Fruit fly (Drosophila melanogaster) whole organism, embryonic: Measurements from ENCODE around the gene Obp19c.
A peak's percentile ranks its signal among the peaks of the same experiment; 100 is the strongest.

ENCODE experiments used
- Abd-B ChIP-seq: fragments of 200-800 bp; sonication (Bioruptor generic); optimal IDR thresholded peaks from 2 replicates; lab custom pipeline; 2018; ENCODE audit warnings: missing biosample characterization, mild to moderate bottlenecking, missing genetic modification characterization, moderate library complexity
- BEAF-32 ChIP-seq: fragments of 200-800 bp; sonication (Bioruptor generic); optimal IDR thresholded peaks from 3 replicates; lab custom pipeline; 2017; ENCODE audit warnings: missing biosample characterization, missing genetic modification characterization, mild to moderate bottlenecking, moderate library complexity, missing genetic modification reagents
- Bgb ChIP-seq: fragments of 200-800 bp; sonication (Bioruptor generic); IDR thresholded peaks from 2 replicates; pipeline ENCODE4 v1.3.6; 2022; ENCODE audit warnings: missing biosample characterization, missing genetic modification characterization; ENCODE audit not compliant: partially characterized antibody
- CG10267 ChIP-seq: fragments of 200-800 bp; sonication (Bioruptor generic); optimal IDR thresholded peaks from 2 replicates; lab custom pipeline; 2018; ENCODE audit warnings: missing biosample characterization, mild to moderate bottlenecking, missing genetic modification characterization, moderate library complexity
- CG10321 ChIP-seq: fragments of 200-800 bp; sonication (Bioruptor generic); IDR thresholded peaks from 2 replicates; pipeline ENCODE4 v1.3.6; 2022; ENCODE audit warnings: missing biosample characterization, missing genetic modification characterization
- CG12155 ChIP-seq: fragments of 200-800 bp; sonication (Bioruptor generic); optimal IDR thresholded peaks from 3 replicates; lab custom pipeline; 2016; ENCODE audit warnings: missing biosample characterization, missing genetic modification characterization
- CG12659 ChIP-seq: fragments of 200-800 bp; sonication (Bioruptor generic); optimal IDR thresholded peaks from 3 replicates; lab custom pipeline; 2017; ENCODE audit warnings: mild to moderate bottlenecking, missing biosample characterization, missing genetic modification reagents, missing genetic modification characterization
- CG13424 ChIP-seq: fragments of 200-800 bp; sonication (Bioruptor generic); optimal IDR thresholded peaks from 2 replicates; lab custom pipeline; 2019; ENCODE audit warnings: missing biosample characterization, mild to moderate bottlenecking, missing genetic modification characterization, moderate library complexity
- CG13624 ChIP-seq: fragments of 200-800 bp; sonication (Bioruptor generic); optimal IDR thresholded peaks from 2 replicates; lab custom pipeline; 2016; ENCODE audit warnings: missing biosample characterization, missing genetic modification characterization
- CG14710 ChIP-seq: fragments of 200-800 bp; sonication (Bioruptor generic); optimal IDR thresholded peaks from 3 replicates; lab custom pipeline; 2019; ENCODE audit warnings: missing biosample characterization, mild to moderate bottlenecking, missing genetic modification characterization, moderate library complexity
- CG14860 ChIP-seq: fragments of 200-800 bp; sonication (Bioruptor generic); IDR thresholded peaks from 3 replicates; pipeline ENCODE4 v1.3.6; 2022; ENCODE audit warnings: missing biosample characterization, missing genetic modification characterization; ENCODE audit not compliant: partially characterized antibody
- CG15514 ChIP-seq: fragments of 200-800 bp; sonication (Bioruptor generic); optimal IDR thresholded peaks from 3 replicates; lab custom pipeline; 2017; ENCODE audit warnings: missing biosample characterization, missing genetic modification characterization, mild to moderate bottlenecking, moderate library complexity, missing genetic modification reagents
- CG16813 ChIP-seq: fragments of 200-800 bp; sonication (Bioruptor generic); IDR thresholded peaks from 3 replicates; pipeline ENCODE4 v1.3.6; 2022; ENCODE audit warnings: missing biosample characterization, missing genetic modification characterization; ENCODE audit not compliant: partially characterized antibody
- CG17186 ChIP-seq: fragments of 200-800 bp; sonication (Bioruptor generic); optimal IDR thresholded peaks from 3 replicates; lab custom pipeline; 2017; ENCODE audit warnings: missing biosample characterization, missing genetic modification reagents, missing genetic modification characterization
- CG17361 ChIP-seq: fragments of 200-800 bp; sonication (Bioruptor generic); IDR thresholded peaks from 3 replicates; pipeline ENCODE4 v1.3.6; 2022; ENCODE audit warnings: missing biosample characterization, missing genetic modification characterization
- CG17829 ChIP-seq: fragments of 200-800 bp; optimal IDR thresholded peaks from 2 replicates; lab custom pipeline; 2019; ENCODE audit warnings: missing biosample characterization, mild to moderate bottlenecking, missing genetic modification characterization, moderate library complexity
- CG30020 ChIP-seq: fragments of 200-800 bp; optimal IDR thresholded peaks from 2 replicates; lab custom pipeline; 2019; ENCODE audit warnings: missing biosample characterization, mild to moderate bottlenecking, missing genetic modification characterization, moderate library complexity
- CG30403 ChIP-seq: fragments of 200-800 bp; sonication (Bioruptor generic); optimal IDR thresholded peaks from 3 replicates; lab custom pipeline; 2016; ENCODE audit warnings: missing biosample characterization, missing genetic modification characterization
- CG4424 ChIP-seq: fragments of 200-800 bp; sonication (Bioruptor generic); optimal IDR thresholded peaks from 3 replicates; lab custom pipeline; 2016; ENCODE audit warnings: missing biosample characterization, missing genetic modification characterization
- CG4617 ChIP-seq: fragments of 200-800 bp; sonication (Bioruptor generic); optimal IDR thresholded peaks from 3 replicates; lab custom pipeline; 2016; ENCODE audit warnings: missing biosample characterization, missing genetic modification characterization, borderline replicate concordance
- CG6791 ChIP-seq: fragments of 200-800 bp; sonication (Bioruptor generic); IDR thresholded peaks from 3 replicates; pipeline ENCODE4 v1.3.6; 2022; ENCODE audit warnings: missing biosample characterization, missing genetic modification characterization; ENCODE audit not compliant: partially characterized antibody
- CG7357 ChIP-seq: fragments of 200-800 bp; sonication (Bioruptor generic); IDR thresholded peaks from 3 replicates; pipeline ENCODE4 v1.3.6; 2022; ENCODE audit warnings: missing biosample characterization, missing genetic modification characterization
- CG7963 ChIP-seq: fragments of 200-800 bp; sonication (Bioruptor generic); IDR thresholded peaks from 3 replicates; pipeline ENCODE4 v1.3.6; 2022; ENCODE audit warnings: missing biosample characterization, missing genetic modification characterization; ENCODE audit not compliant: partially characterized antibody
- CG8478 ChIP-seq: fragments of >200 bp; optimal IDR thresholded peaks from 2 replicates; lab custom pipeline; 2018
- Camta ChIP-seq: fragments of 200-800 bp; sonication (Bioruptor generic); optimal IDR thresholded peaks from 2 replicates; lab custom pipeline; 2016; ENCODE audit warnings: missing biosample characterization, missing genetic modification characterization
- CoRest ChIP-seq: fragments of 200-800 bp; sonication (Bioruptor generic); optimal IDR thresholded peaks from 3 replicates; lab custom pipeline; 2018; ENCODE audit warnings: missing biosample characterization, mild to moderate bottlenecking, missing genetic modification characterization, moderate library complexity
- Dp ChIP-seq: fragments of 200-800 bp; sonication (Bioruptor generic); optimal IDR thresholded peaks from 2 replicates; lab custom pipeline; 2018; ENCODE audit warnings: missing biosample characterization, mild to moderate bottlenecking, missing genetic modification characterization, moderate library complexity
- Ets97D ChIP-seq: fragments of 200-800 bp; sonication (Bioruptor generic); optimal IDR thresholded peaks from 3 replicates; lab custom pipeline; 2016; ENCODE audit warnings: missing biosample characterization, missing genetic modification characterization
- MBD-R2 ChIP-seq: fragments of 200-800 bp; sonication (Bioruptor generic); IDR thresholded peaks from 2 replicates; pipeline ENCODE4 v1.3.6; 2022; ENCODE audit warnings: missing biosample characterization, missing genetic modification characterization
- Mad ChIP-seq: fragments of 200-800 bp; sonication (Bioruptor generic); optimal IDR thresholded peaks from 2 replicates; lab custom pipeline; 2016; ENCODE audit warnings: missing biosample characterization, missing genetic modification characterization
- Neu2 ChIP-seq: fragments of 200-800 bp; sonication (Bioruptor generic); optimal IDR thresholded peaks from 3 replicates; lab custom pipeline; 2016; ENCODE audit warnings: missing biosample characterization, missing genetic modification characterization, borderline replicate concordance
- Oli ChIP-seq: fragments of 200-800 bp; sonication (Bioruptor generic); optimal IDR thresholded peaks from 2 replicates; lab custom pipeline; 2018; ENCODE audit warnings: missing biosample characterization, mild to moderate bottlenecking, missing genetic modification characterization, moderate library complexity
- Ptx1 ChIP-seq: fragments of 200-800 bp; sonication (Bioruptor generic); IDR thresholded peaks from 2 replicates; pipeline ENCODE4 v1.3.6; 2022; ENCODE audit warnings: missing biosample characterization, missing genetic modification characterization
- Six4 ChIP-seq: fragments of 200-800 bp; sonication (Bioruptor generic); optimal IDR thresholded peaks from 2 replicates; lab custom pipeline; 2016; ENCODE audit warnings: missing biosample characterization, missing genetic modification characterization
- Sry-δ ChIP-seq: fragments of 200-800 bp; sonication (Bioruptor generic); optimal IDR thresholded peaks from 2 replicates; lab custom pipeline; 2016; ENCODE audit warnings: missing biosample characterization, missing genetic modification characterization
- Xbp1 ChIP-seq: fragments of 200-800 bp; sonication (Bioruptor generic); optimal IDR thresholded peaks from 3 replicates; lab custom pipeline; 2016; ENCODE audit warnings: missing biosample characterization, mild to moderate bottlenecking, missing genetic modification characterization
- ac ChIP-seq: fragments of 200-800 bp; sonication (Bioruptor generic); optimal IDR thresholded peaks from 3 replicates; lab custom pipeline; 2017; ENCODE audit warnings: missing biosample characterization, mild to moderate bottlenecking, missing genetic modification characterization
- hb ChIP-seq: fragments of 200-800 bp; sonication (Bioruptor generic); IDR thresholded peaks from 3 replicates; pipeline ENCODE4 v1.3.6; 2022; ENCODE audit warnings: missing biosample characterization, missing genetic modification characterization; ENCODE audit not compliant: partially characterized antibody
- kay ChIP-seq: fragments of 200-800 bp; sonication (Bioruptor generic); optimal IDR thresholded peaks from 2 replicates; lab custom pipeline; 2016; ENCODE audit warnings: missing biosample characterization, missing genetic modification characterization
- ken ChIP-seq: fragments of 200-800 bp; sonication (Bioruptor generic); IDR thresholded peaks from 3 replicates; pipeline ENCODE4 v1.3.6; 2022; ENCODE audit warnings: missing biosample characterization, missing genetic modification characterization
- lmd ChIP-seq: fragments of 200-800 bp; sonication (Bioruptor generic); IDR thresholded peaks from 2 replicates; pipeline ENCODE4 v1.3.6; 2022; ENCODE audit warnings: missing biosample characterization, missing genetic modification characterization
- maf-S ChIP-seq: fragments of 200-800 bp; sonication (Bioruptor generic); optimal IDR thresholded peaks from 2 replicates; lab custom pipeline; 2016; ENCODE audit warnings: missing biosample characterization, missing genetic modification characterization
- nau ChIP-seq: fragments of 200-800 bp; sonication (Bioruptor generic); optimal IDR thresholded peaks from 3 replicates; lab custom pipeline; 2017; ENCODE audit warnings: missing biosample characterization, mild to moderate bottlenecking, missing genetic modification characterization, missing genetic modification reagents
- pho ChIP-seq: fragments of 200-800 bp; sonication (Bioruptor generic); optimal IDR thresholded peaks from 2 replicates; lab custom pipeline; 2016; ENCODE audit warnings: missing biosample characterization, missing genetic modification characterization
- pzg ChIP-seq: fragments of 200-800 bp; sonication (Bioruptor generic); optimal IDR thresholded peaks from 3 replicates; lab custom pipeline; 2018; ENCODE audit warnings: missing biosample characterization, mild to moderate bottlenecking, missing genetic modification characterization, moderate library complexity
- sisA ChIP-seq: fragments of 200-800 bp; sonication (Bioruptor generic); IDR thresholded peaks from 2 replicates; pipeline ENCODE4 v1.3.6; 2022; ENCODE audit warnings: missing biosample characterization, missing genetic modification characterization
- sob ChIP-seq: fragments of 200-800 bp; sonication (Bioruptor generic); IDR thresholded peaks from 2 replicates; pipeline ENCODE4 v1.3.6; 2022; ENCODE audit warnings: missing biosample characterization, missing genetic modification characterization
- trem ChIP-seq: fragments of 200-800 bp; optimal IDR thresholded peaks from 3 replicates; lab custom pipeline; 2019; ENCODE audit warnings: missing biosample characterization, mild to moderate bottlenecking, missing genetic modification characterization, moderate library complexity
- vfl ChIP-seq: fragments of 200-800 bp; sonication (Bioruptor generic); optimal IDR thresholded peaks from 2 replicates; lab custom pipeline; 2016; ENCODE audit warnings: missing biosample characterization, missing genetic modification characterization
- vvl ChIP-seq: fragments of 200-800 bp; sonication (Bioruptor generic); IDR thresholded peaks from 2 replicates; pipeline ENCODE4 v1.3.6; 2022; ENCODE audit warnings: missing biosample characterization, missing genetic modification characterization

Gene Obp19c

dm6 chrX:20423747-20424165, 5.0 kb upstream of the Obp19c start, which contains the start of the genes Pp4-19C and cactin (continued):
- TF ChIP-seq Oli (tag; lab: Kevin White, UChicago) (no peak), pzg (GFP tag; lab: Kevin White, UChicago) (peak; percentile 54), Dp (GFP tag; lab: Kevin White, UChicago) (peak; percentile 24), CG4424 (GFP tag; lab: Kevin White, UChicago) (peak; percentile 14), Mad (peak; percentile 44), vvl (GFP tag; lab: Robert Waterston, UW) (0 out of 2 replicates have a peak, but pooled peaks have one; percentile 23), Abd-B (GFP tag; lab: Kevin White, UChicago) (peak; percentile 48), CG16813 (peak; percentile 91), MBD-R2 (peak; percentile 53; the same call in 1 of the 2 replicates), CG7963 (GFP tag; lab: Robert Waterston, UW) (peak; percentile 81), nau (GFP tag; lab: Kevin White, UChicago) (no peak), sisA (0 out of 2 replicates have a peak, but pooled peaks have one; percentile 25), Bgb (GFP tag; lab: Robert Waterston, UW) (peak; percentile 76), CG13624 (GFP tag; lab: Kevin White, UChicago) (peak; percentile 24), CG14710 (tag; lab: Kevin White, UChicago) (peak; percentile 60), CG10321 (GFP tag; lab: Robert Waterston, UW) (no peak), ac (GFP tag; lab: Kevin White, UChicago) (no peak), CG10267 (tag; lab: Kevin White, UChicago) (peak; percentile 24), CG12155 (GFP tag; lab: Kevin White, UChicago) (peak; percentile 15), CG6791 (GFP tag; lab: Robert Waterston, UW) (peak; percentile 83), pho (GFP tag; lab: Kevin White, UChicago) (peak; percentile 19), ken (no peak), CG12659 (GFP tag; lab: Kevin White, UChicago) (peak; percentile 29), CG15514 (GFP tag; lab: Kevin White, UChicago) (peak; percentile 4), vfl (no peak), CG17361 (GFP tag; lab: Robert Waterston, UW) (0 out of 3 replicates have a peak, but pooled peaks have one; percentile 30), lmd (peak; percentile 19; the same call in 1 of the 2 replicates), Six4 (no peak), Sry-δ (peak; percentile 90), trem (tag; lab: Kevin White, UChicago) (peak; percentile 75), CG4617 (GFP tag; lab: Kevin White, UChicago) (peak; percentile 62), CG13424 (tag; lab: Kevin White, UChicago) (peak; percentile 7), CG17829 (tag; lab: Kevin White, UChicago) (peak; percentile 44), Ets97D (peak; percentile 30), Xbp1 (no peak), Camta (GFP tag; lab: Kevin White, UChicago) (peak; percentile 36), maf-S (no peak), CG7357 (GFP tag; lab: Robert Waterston, UW) (peak; percentile 57; the same call in 1 of the 3 replicates), BEAF-32 (peak; percentile 93), CG30020 (tag; lab: Kevin White, UChicago) (peak; percentile 69), hb (peak; percentile 89), Neu2 (peak; percentile 62), Ptx1 (GFP tag; lab: Robert Waterston, UW) (peak; percentile 31; the same call in 1 of the 2 replicates), kay (GFP tag; lab: Kevin White, UChicago) (peak; percentile 71), CG17186 (GFP tag; lab: Kevin White, UChicago) (peak; percentile 34), CG14860 (GFP tag; lab: Robert Waterston, UW) (peak; percentile 94), sob (0 out of 2 replicates have a peak, but pooled peaks have one; percentile 25), CG8478 (lab: Kevin White, UChicago) (no peak), CoRest (peak; percentile 41), CG30403 (peak; percentile 46)
